Fruit fly (Drosophila melanogaster) whole organism, embryonic: ENCODE data around the gene CG34251.

Source experiments
- BtbVII ChIP-seq: fragments of 200-800 bp; sonication (Bioruptor generic); optimal IDR thresholded peaks from 3 replicates; lab custom pipeline; 2017; ENCODE audit warnings: missing biosample characterization, mild to moderate bottlenecking, missing genetic modification characterization
- CG10431 ChIP-seq: fragments of 200-800 bp; sonication (Bioruptor generic); optimal IDR thresholded peaks from 3 replicates; lab custom pipeline; 2018; ENCODE audit warnings: missing biosample characterization, mild to moderate bottlenecking, missing genetic modification characterization
- CG10543 ChIP-seq: fragments of 200-800 bp; sonication (Bioruptor generic); optimal IDR thresholded peaks from 3 replicates; lab custom pipeline; 2017; ENCODE audit warnings: missing biosample characterization, mild to moderate bottlenecking, missing genetic modification characterization, moderate library complexity
- CG12391 ChIP-seq: fragments of 200-800 bp; sonication (Bioruptor generic); optimal IDR thresholded peaks from 3 replicates; lab custom pipeline; 2018; ENCODE audit warnings: missing biosample characterization, mild to moderate bottlenecking, missing genetic modification characterization, moderate library complexity
- CG12769 ChIP-seq: fragments of 200-800 bp; sonication (Bioruptor generic); optimal IDR thresholded peaks from 2 replicates; lab custom pipeline; 2019; ENCODE audit warnings: missing biosample characterization, mild to moderate bottlenecking, missing genetic modification characterization, moderate library complexity
- CG14860 ChIP-seq: fragments of 200-800 bp; sonication (Bioruptor generic); IDR thresholded peaks from 3 replicates; pipeline ENCODE4 v1.3.6; 2022; ENCODE audit warnings: missing biosample characterization, missing genetic modification characterization; ENCODE audit not compliant: partially characterized antibody
- CG1603 ChIP-seq: fragments of 200-800 bp; sonication (Bioruptor generic); optimal IDR thresholded peaks from 2 replicates; lab custom pipeline; 2019; ENCODE audit warnings: missing biosample characterization, mild to moderate bottlenecking, missing genetic modification characterization, moderate library complexity
- CG17328 ChIP-seq: fragments of 200-800 bp; sonication (Bioruptor generic); IDR thresholded peaks from 2 replicates; pipeline ENCODE4 v1.3.6; 2022; ENCODE audit warnings: missing biosample characterization, missing genetic modification characterization
- CG17359 ChIP-seq: fragments of 200-800 bp; sonication (Bioruptor generic); optimal IDR thresholded peaks from 3 replicates; lab custom pipeline; 2018; ENCODE audit warnings: missing biosample characterization, mild to moderate bottlenecking, missing genetic modification characterization, moderate library complexity
- CG42726 ChIP-seq: fragments of 200-800 bp; sonication (Bioruptor generic); IDR thresholded peaks from 2 replicates; pipeline ENCODE4 v1.3.6; 2022; ENCODE audit warnings: missing biosample characterization, missing genetic modification characterization; ENCODE audit not compliant: partially characterized antibody
- CG8924 ChIP-seq: fragments of 200-800 bp; optimal IDR thresholded peaks from 3 replicates; lab custom pipeline; 2019; ENCODE audit warnings: missing biosample characterization, mild to moderate bottlenecking, missing genetic modification characterization, moderate library complexity
- Dfd ChIP-seq, 2 experiments: fragments of >200 bp; optimal IDR thresholded peaks; 2 replicates each; lab custom pipeline; 2017; ENCODE audit warnings: missing biosample characterization in 2 of 2, missing genetic modification characterization in 2 of 2
- Ets97D ChIP-seq: fragments of 200-800 bp; sonication (Bioruptor generic); optimal IDR thresholded peaks from 3 replicates; lab custom pipeline; 2016; ENCODE audit warnings: missing biosample characterization, missing genetic modification characterization
- Fer1 ChIP-seq: fragments of 200-800 bp; sonication (Bioruptor generic); optimal IDR thresholded peaks from 2 replicates; lab custom pipeline; 2017; ENCODE audit warnings: missing biosample characterization, mild to moderate bottlenecking, missing genetic modification characterization
- H2.0 ChIP-seq: fragments of 200-800 bp; sonication (Bioruptor generic); IDR thresholded peaks from 2 replicates; pipeline ENCODE4 v1.3.6; 2022; ENCODE audit warnings: missing biosample characterization, missing genetic modification characterization
- Hr51 ChIP-seq, 2 experiments: fragments of 200-800 bp; sonication (Bioruptor generic); optimal IDR thresholded peaks; 2 replicates in 1 of 2; 3 replicates in 1 of 2; lab custom pipeline; 2016 to 2018; ENCODE audit warnings: missing biosample characterization in 2 of 2, missing genetic modification characterization in 2 of 2, mild to moderate bottlenecking in 1 of 2, moderate library complexity in 1 of 2
- NC2α ChIP-seq: fragments of 200-800 bp; sonication (Bioruptor generic); optimal IDR thresholded peaks from 2 replicates; lab custom pipeline; 2016; ENCODE audit warnings: missing biosample characterization, missing genetic modification characterization
- NC2β ChIP-seq: fragments of 200-800 bp; sonication (Bioruptor generic); optimal IDR thresholded peaks from 2 replicates; lab custom pipeline; 2016; ENCODE audit warnings: missing biosample characterization, missing genetic modification characterization
- Nf-YA ChIP-seq: fragments of 200-800 bp; sonication (Bioruptor generic); IDR thresholded peaks from 2 replicates; pipeline ENCODE4 v1.3.6; 2022; ENCODE audit warnings: missing biosample characterization, missing genetic modification characterization
- Oaz ChIP-seq: fragments of 200-800 bp; sonication (Bioruptor generic); IDR thresholded peaks from 2 replicates; pipeline ENCODE4 v1.3.6; 2022; ENCODE audit warnings: missing biosample characterization, missing genetic modification characterization
- PHDP ChIP-seq: fragments of 200-800 bp; sonication (Bioruptor generic); optimal IDR thresholded peaks from 3 replicates; lab custom pipeline; 2018; ENCODE audit warnings: missing biosample characterization, mild to moderate bottlenecking, missing genetic modification characterization, moderate library complexity
- Rfx ChIP-seq: fragments of 200-800 bp; sonication (Bioruptor generic); IDR thresholded peaks from 2 replicates; pipeline ENCODE4 v1.3.6; 2022; ENCODE audit warnings: missing biosample characterization, missing genetic modification characterization
- Ssrp ChIP-seq: fragments of 200-800 bp; sonication (Bioruptor generic); optimal IDR thresholded peaks from 2 replicates; lab custom pipeline; 2018; ENCODE audit warnings: missing biosample characterization, mild to moderate bottlenecking, missing genetic modification characterization, moderate library complexity
- bsh ChIP-seq, 2 experiments: fragments of 200-800 bp; sonication (Bioruptor generic); optimal IDR thresholded peaks; 2 replicates each; lab custom pipeline; 2017 to 2018; ENCODE audit warnings: mild to moderate bottlenecking in 2 of 2, missing biosample characterization in 2 of 2, missing genetic modification characterization in 2 of 2, moderate library complexity in 1 of 2
- crc ChIP-seq: fragments of 200-800 bp; sonication (Bioruptor generic); optimal IDR thresholded peaks from 2 replicates; lab custom pipeline; 2016; ENCODE audit warnings: missing biosample characterization, missing genetic modification characterization
- dm ChIP-seq: fragments of 200-800 bp; sonication (Bioruptor generic); optimal IDR thresholded peaks from 3 replicates; lab custom pipeline; 2016; ENCODE audit warnings: missing biosample characterization, missing genetic modification characterization
- dmrt11E ChIP-seq: fragments of 200-800 bp; sonication (Bioruptor generic); optimal IDR thresholded peaks from 3 replicates; lab custom pipeline; 2018; ENCODE audit warnings: missing biosample characterization, mild to moderate bottlenecking, missing genetic modification characterization, moderate library complexity
- dmrt99B ChIP-seq: fragments of 200-800 bp; sonication (Bioruptor generic); optimal IDR thresholded peaks from 2 replicates; lab custom pipeline; 2018; ENCODE audit warnings: missing biosample characterization, mild to moderate bottlenecking, missing genetic modification characterization, moderate library complexity
- dysf ChIP-seq: fragments of 200-800 bp; sonication (Bioruptor generic); IDR thresholded peaks from 3 replicates; pipeline ENCODE4 v1.3.6; 2022; ENCODE audit warnings: missing biosample characterization, missing genetic modification characterization
- ewg ChIP-seq: fragments of 200-800 bp; sonication (Bioruptor generic); optimal IDR thresholded peaks from 3 replicates; lab custom pipeline; 2017; ENCODE audit warnings: mild to moderate bottlenecking, missing biosample characterization, missing genetic modification reagents, missing genetic modification characterization
- eyg ChIP-seq: fragments of 200-800 bp; sonication (Bioruptor generic); optimal IDR thresholded peaks from 3 replicates; lab custom pipeline; 2016; ENCODE audit warnings: missing biosample characterization, missing genetic modification characterization
- gfzf ChIP-seq: fragments of 200-800 bp; sonication (Bioruptor generic); optimal IDR thresholded peaks from 2 replicates; lab custom pipeline; 2016; ENCODE audit warnings: missing biosample characterization, mild to moderate bottlenecking, missing genetic modification characterization, moderate library complexity
- her ChIP-seq: fragments of 200-800 bp; sonication (Bioruptor generic); optimal IDR thresholded peaks from 2 replicates; lab custom pipeline; 2016; ENCODE audit warnings: missing biosample characterization, missing genetic modification characterization
- kay ChIP-seq: fragments of 200-800 bp; sonication (Bioruptor generic); optimal IDR thresholded peaks from 2 replicates; lab custom pipeline; 2016; ENCODE audit warnings: missing biosample characterization, missing genetic modification characterization
- lbe ChIP-seq: fragments of 200-800 bp; sonication (Bioruptor generic); optimal IDR thresholded peaks from 2 replicates; lab custom pipeline; 2016; ENCODE audit warnings: missing biosample characterization, mild to moderate bottlenecking, missing genetic modification characterization
- mam ChIP-seq: fragments of 200-800 bp; sonication (Bioruptor generic); optimal IDR thresholded peaks from 3 replicates; lab custom pipeline; 2016; ENCODE audit warnings: missing biosample characterization, missing genetic modification characterization
- odd ChIP-seq: fragments of 200-800 bp; sonication (Bioruptor generic); optimal IDR thresholded peaks from 2 replicates; lab custom pipeline; 2017; ENCODE audit warnings: missing biosample characterization, mild to moderate bottlenecking, missing genetic modification characterization
- phol ChIP-seq: fragments of 200-800 bp; sonication (Bioruptor generic); optimal IDR thresholded peaks from 3 replicates; lab custom pipeline; 2018; ENCODE audit warnings: missing biosample characterization, mild to moderate bottlenecking, missing genetic modification characterization, moderate library complexity
- ranshi ChIP-seq: fragments of 200-800 bp; sonication (Bioruptor generic); IDR thresholded peaks from 2 replicates; pipeline ENCODE4 v1.3.6; 2022; ENCODE audit warnings: missing biosample characterization, missing genetic modification characterization
- slbo ChIP-seq: fragments of 200-800 bp; sonication (Bioruptor generic); IDR thresholded peaks from 2 replicates; pipeline ENCODE4 v1.3.6; 2022; ENCODE audit warnings: missing biosample characterization, missing genetic modification characterization
- slou ChIP-seq: fragments of 200-800 bp; sonication (Bioruptor generic); optimal IDR thresholded peaks from 3 replicates; lab custom pipeline; 2016; ENCODE audit warnings: missing biosample characterization, missing genetic modification characterization
- stc ChIP-seq: fragments of 200-800 bp; sonication (Bioruptor generic); IDR thresholded peaks from 2 replicates; pipeline ENCODE4 v1.3.6; 2022; ENCODE audit warnings: missing biosample characterization, missing genetic modification characterization
- sug ChIP-seq: fragments of 200-800 bp; optimal IDR thresholded peaks from 2 replicates; lab custom pipeline; 2019; ENCODE audit warnings: missing biosample characterization, mild to moderate bottlenecking, missing genetic modification characterization, moderate library complexity
- vfl ChIP-seq: fragments of 200-800 bp; sonication (Bioruptor generic); optimal IDR thresholded peaks from 2 replicates; lab custom pipeline; 2016; ENCODE audit warnings: missing biosample characterization, missing genetic modification characterization
- wdn ChIP-seq: fragments of 200-800 bp; sonication (Bioruptor generic); IDR thresholded peaks from 2 replicates; pipeline ENCODE4 v1.3.6; 2022; ENCODE audit warnings: missing biosample characterization, missing genetic modification characterization

Gene CG34251

DNA sequence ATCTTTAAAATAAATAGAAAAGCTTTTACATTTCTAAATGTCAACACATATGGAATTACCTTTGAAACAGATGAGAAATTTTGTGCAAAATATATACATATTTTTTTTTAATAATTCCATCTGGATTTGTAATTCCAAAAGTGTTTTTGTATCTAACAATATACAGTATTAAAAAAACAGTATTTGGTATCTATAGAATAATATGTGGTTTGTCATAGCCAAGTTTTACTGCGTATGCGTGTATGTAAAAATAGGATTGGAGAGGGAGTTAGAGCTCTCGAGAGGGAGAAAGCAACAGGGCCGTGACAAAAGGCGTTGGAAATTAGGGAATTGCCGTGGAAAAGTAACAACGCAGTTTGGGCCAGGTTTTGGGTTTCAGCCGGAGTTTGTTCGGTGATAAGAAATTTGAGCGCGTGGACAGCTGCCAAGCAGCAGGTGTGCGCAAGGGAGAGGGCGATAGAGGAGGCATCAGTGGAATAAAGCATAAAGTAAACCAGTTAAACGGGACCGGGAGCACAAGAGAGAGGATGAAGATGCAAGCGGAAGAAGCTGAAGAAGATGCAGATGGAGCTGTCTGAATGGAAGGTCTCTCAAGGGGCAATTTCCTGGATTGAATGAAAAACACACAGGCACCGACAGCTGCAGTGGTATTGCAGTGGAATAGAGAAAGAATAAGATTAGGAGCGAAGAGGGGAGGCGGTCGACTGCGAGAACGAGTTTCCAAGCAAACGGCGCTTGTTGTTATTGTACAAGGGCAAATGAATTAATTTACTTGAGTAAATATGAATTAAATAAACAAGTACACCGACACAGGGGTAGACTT is 18.3 kb upstream of the CG34251 start (continued):
- no peak for TF ChIP-seq sug (tag; lab: Kevin White, UChicago)
- TF ChIP-seq vfl (GFP tag; lab: Kevin White, UChicago): peak; percentile 15
- peak; percentile 47 for TF ChIP-seq CG17359 (tag; lab: Kevin White, UChicago)
- TF ChIP-seq lbe: peak; percentile 88
- TF ChIP-seq Nf-YA: peak; percentile 72
- TF ChIP-seq NC2α (GFP tag; lab: Kevin White, UChicago): no peak
- peak; percentile 76 for TF ChIP-seq Fer1 (GFP tag; lab: Kevin White, UChicago)
- TF ChIP-seq CG10543 (GFP tag; lab: Kevin White, UChicago): peak; percentile 91
- peak; percentile 60 for TF ChIP-seq CG1603
- TF ChIP-seq phol (tag; lab: Kevin White, UChicago): peak; percentile 29
- no peak for TF ChIP-seq CG8924 (tag; lab: Kevin White, UChicago)
- TF ChIP-seq dmrt11E (tag; lab: Kevin White, UChicago): peak; percentile 34
- peak; percentile 69 for TF ChIP-seq BtbVII (GFP tag; lab: Kevin White, UChicago)
- no peak for TF ChIP-seq CG17328 (GFP tag; lab: Robert Waterston, UW)
- TF ChIP-seq dysf (GFP tag; lab: Robert Waterston, UW): peak; percentile 49; the same call in 1 of the 3 replicates
- no peak for TF ChIP-seq gfzf
- peak; percentile 69 for TF ChIP-seq eyg (GFP tag; lab: Kevin White, UChicago)
- TF ChIP-seq Hr51 (GFP tag; optimal IDR thresholded peaks at IDR 0.05; lab: Kevin White, UChicago): no peak
- peak; percentile 66 for TF ChIP-seq CG12769 (tag; lab: Kevin White, UChicago)
- peak; percentile 82 for TF ChIP-seq NC2β
- TF ChIP-seq Oaz (GFP tag; lab: Robert Waterston, UW): no peak
- no peak for TF ChIP-seq ewg (GFP tag; lab: Kevin White, UChicago)
- TF ChIP-seq PHDP (tag; lab: Kevin White, UChicago): peak; percentile 54
- peak; percentile 34 for TF ChIP-seq dmrt99B (tag; lab: Kevin White, UChicago)
- TF ChIP-seq kay (GFP tag; lab: Kevin White, UChicago): peak; percentile 15
- TF ChIP-seq, all 482 proteins: peak for 195

DNA sequence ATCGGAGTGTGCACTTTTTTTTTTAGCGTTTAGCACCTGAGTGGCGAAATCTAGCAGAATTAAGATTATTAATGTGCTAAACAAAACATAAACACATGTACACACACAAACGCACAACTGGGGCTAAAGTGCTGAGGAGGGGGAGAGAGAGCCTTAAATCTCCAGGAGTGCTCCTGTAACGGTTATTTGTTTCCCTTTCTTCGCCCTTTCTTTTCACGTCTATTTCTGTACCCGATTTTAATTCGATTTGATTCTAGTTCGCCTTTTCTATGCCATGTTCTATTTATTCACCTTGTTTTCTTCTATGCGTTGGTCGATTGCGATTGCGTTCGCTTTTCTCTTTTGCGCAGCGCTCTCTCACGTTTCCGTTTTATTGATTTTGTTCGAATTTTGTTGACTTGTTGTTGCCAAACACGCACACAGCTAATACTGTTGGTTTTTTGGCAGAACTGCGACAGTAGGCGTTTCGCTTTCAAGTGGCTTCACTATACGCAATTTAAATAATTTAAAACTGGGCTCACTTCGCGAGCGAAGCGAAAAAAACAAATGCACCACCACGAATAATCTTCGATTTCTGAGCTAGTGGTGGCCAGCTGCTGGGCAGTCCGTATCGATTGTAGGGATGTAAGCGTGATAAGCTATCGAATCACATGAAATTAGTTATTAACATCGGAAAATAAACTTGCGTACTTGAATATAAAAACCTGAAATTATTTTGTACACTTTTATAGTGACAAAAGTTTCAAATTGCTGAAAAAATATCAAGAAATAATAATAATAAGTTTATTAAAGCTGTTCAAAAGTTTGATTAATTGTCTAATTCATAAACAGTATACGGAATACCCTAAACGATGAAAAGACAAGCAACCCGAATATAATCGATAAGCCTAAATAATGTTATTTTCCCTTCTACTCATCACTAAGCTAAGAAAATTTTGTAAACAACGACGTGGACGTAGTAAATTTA is 17.4 kb upstream of the CG34251 start, which contains the start of the genes Krn, Ndfip and CG7484:
Krn (minus strand) TSS at position 580 of the 967 bp plus-strand sequence.
Ndfip (minus strand) TSS at position 580 of the 967 bp plus-strand sequence.
CG7484 (plus strand) TSS at position 917 of the 967 bp plus-strand sequence.
- peak; percentile 65 for TF ChIP-seq H2.0 (GFP tag; lab: Robert Waterston, UW)
- peak; percentile 93 for TF ChIP-seq slbo (GFP tag; lab: Robert Waterston, UW)
- peak; percentile 89 for TF ChIP-seq Ssrp (tag; lab: Kevin White, UChicago)
- peak; percentile 90 for TF ChIP-seq CG42726
- TF ChIP-seq odd (GFP tag; lab: Kevin White, UChicago): peak; percentile 38
- peak in 1 of 2 experiments; percentile 84 for TF ChIP-seq bsh (GFP tag; optimal IDR thresholded peaks at IDR 0.05; lab: Kevin White, UChicago)
- peak; percentile 71; the same call in 1 of the 2 replicates for TF ChIP-seq stc (GFP tag; lab: Robert Waterston, UW)
- peak; percentile 89 for TF ChIP-seq vfl (GFP tag; lab: Kevin White, UChicago)
- peak; percentile 60 for TF ChIP-seq her (GFP tag; lab: Kevin White, UChicago)
- TF ChIP-seq crc: no peak
- peak; percentile 66 for TF ChIP-seq slou (GFP tag; lab: Kevin White, UChicago)
- peak; percentile 96 for TF ChIP-seq CG12391
- peak; percentile 31 for TF ChIP-seq dm (GFP tag; lab: Kevin White, UChicago)
- TF ChIP-seq CG14860: peak; percentile 98
- TF ChIP-seq Ets97D: peak; percentile 74
- TF ChIP-seq wdn (GFP tag; lab: Robert Waterston, UW): peak; percentile 73
- peak; percentile 77; the same call in 1 of the 2 replicates for TF ChIP-seq ranshi (GFP tag; lab: Robert Waterston, UW)
- peak; percentile 92 for TF ChIP-seq CG10543 (GFP tag; lab: Kevin White, UChicago)
- TF ChIP-seq Rfx (GFP tag; lab: Robert Waterston, UW): peak; percentile 93
- peak in 1 of 2 experiments; percentile 57 for TF ChIP-seq Dfd (GFP tag; optimal IDR thresholded peaks at IDR 0.05; lab: Kevin White, UChicago)
- TF ChIP-seq CG10431: peak; percentile 10
- peak; percentile 92 for TF ChIP-seq phol (tag; lab: Kevin White, UChicago)
- TF ChIP-seq mam: peak; percentile 85
